Fruit fly (Drosophila melanogaster) whole organism, embryonic: ENCODE data around the gene mbt.

Experiments
- Atf6 ChIP-seq: fragments of 200-800 bp; sonication (Bioruptor generic); IDR thresholded peaks from 2 replicates; pipeline ENCODE4 v1.3.6; 2022; ENCODE audit warnings: missing biosample characterization, missing genetic modification characterization
- CG10267 ChIP-seq: fragments of 200-800 bp; sonication (Bioruptor generic); optimal IDR thresholded peaks from 2 replicates; lab custom pipeline; 2018; ENCODE audit warnings: missing biosample characterization, mild to moderate bottlenecking, missing genetic modification characterization, moderate library complexity
- CG10274 ChIP-seq: fragments of 200-800 bp; sonication (Bioruptor generic); optimal IDR thresholded peaks from 3 replicates; lab custom pipeline; 2017; ENCODE audit warnings: missing biosample characterization, mild to moderate bottlenecking, missing genetic modification characterization
- CG11560 ChIP-seq: fragments of 200-800 bp; sonication (Bioruptor generic); IDR thresholded peaks from 3 replicates; pipeline ENCODE4 v1.3.6; 2022; ENCODE audit warnings: missing biosample characterization, missing genetic modification characterization
- CG11696 ChIP-seq: fragments of 200-800 bp; sonication (Bioruptor generic); IDR thresholded peaks from 2 replicates; pipeline ENCODE4 v1.3.6; 2022; ENCODE audit warnings: missing biosample characterization, missing genetic modification characterization
- CG13123 ChIP-seq: fragments of 200-800 bp; sonication (Bioruptor generic); optimal IDR thresholded peaks from 2 replicates; lab custom pipeline; 2016; ENCODE audit warnings: missing biosample characterization, missing genetic modification characterization
- CG13424 ChIP-seq: fragments of 200-800 bp; sonication (Bioruptor generic); optimal IDR thresholded peaks from 2 replicates; lab custom pipeline; 2019; ENCODE audit warnings: missing biosample characterization, mild to moderate bottlenecking, missing genetic modification characterization, moderate library complexity
- CG15269 ChIP-seq: fragments of 200-800 bp; sonication (Bioruptor generic); optimal IDR thresholded peaks from 2 replicates; lab custom pipeline; 2018; ENCODE audit warnings: missing biosample characterization, mild to moderate bottlenecking, missing genetic modification characterization, moderate library complexity
- CG17385 ChIP-seq: fragments of 200-800 bp; sonication (Bioruptor generic); optimal IDR thresholded peaks from 3 replicates; lab custom pipeline; 2018; ENCODE audit warnings: missing biosample characterization, mild to moderate bottlenecking, missing genetic modification characterization
- CG2889 ChIP-seq: fragments of 200-800 bp; sonication (Bioruptor generic); IDR thresholded peaks from 3 replicates; pipeline ENCODE4 v1.3.6; 2022; ENCODE audit warnings: missing biosample characterization, missing genetic modification characterization
- CG30403 ChIP-seq: fragments of 200-800 bp; sonication (Bioruptor generic); optimal IDR thresholded peaks from 3 replicates; lab custom pipeline; 2016; ENCODE audit warnings: missing biosample characterization, missing genetic modification characterization
- CG31365 ChIP-seq: fragments of 200-800 bp; sonication (Bioruptor generic); optimal IDR thresholded peaks from 2 replicates; lab custom pipeline; 2018; ENCODE audit warnings: missing biosample characterization, mild to moderate bottlenecking, missing genetic modification characterization
- CG32532 ChIP-seq: fragments of 200-800 bp; sonication (Bioruptor generic); IDR thresholded peaks from 2 replicates; pipeline ENCODE4 v1.3.6; 2022; ENCODE audit warnings: missing biosample characterization, missing genetic modification characterization
- CG4328 ChIP-seq: fragments of 200-800 bp; sonication (Bioruptor generic); optimal IDR thresholded peaks from 3 replicates; lab custom pipeline; 2017; ENCODE audit warnings: missing biosample characterization, missing genetic modification reagents, missing genetic modification characterization
- CG4707 ChIP-seq: fragments of 200-800 bp; sonication (Bioruptor generic); optimal IDR thresholded peaks from 2 replicates; lab custom pipeline; 2018; ENCODE audit warnings: missing biosample characterization, mild to moderate bottlenecking, missing genetic modification characterization, moderate library complexity
- CG4730 ChIP-seq: fragments of 200-800 bp; sonication (Bioruptor generic); IDR thresholded peaks from 2 replicates; pipeline ENCODE4 v1.3.6; 2022; ENCODE audit warnings: missing biosample characterization, missing genetic modification characterization
- CG4854 ChIP-seq: fragments of 200-800 bp; sonication (Bioruptor generic); optimal IDR thresholded peaks from 2 replicates; lab custom pipeline; 2016; ENCODE audit warnings: missing biosample characterization, missing genetic modification characterization, inconsistent platforms
- CG6272 ChIP-seq: fragments of 200-800 bp; sonication (Bioruptor generic); IDR thresholded peaks from 2 replicates; pipeline ENCODE4 v1.3.6; 2022; ENCODE audit warnings: missing biosample characterization, missing genetic modification characterization
- CG8765 ChIP-seq: fragments of 200-800 bp; sonication (Bioruptor generic); IDR thresholded peaks from 2 replicates; pipeline ENCODE4 v1.3.6; 2022; ENCODE audit warnings: missing biosample characterization, missing genetic modification characterization
- D ChIP-seq, 2 experiments: fragments of 200-800 bp in 1 of 2; fragments of >200 bp in 1 of 2; sonication (Bioruptor generic) in 1 of 2; optimal IDR thresholded peaks; 2 replicates in 1 of 2; 3 replicates in 1 of 2; lab custom pipeline; 2017; ENCODE audit warnings: mild to moderate bottlenecking in 1 of 2, missing biosample characterization in 1 of 2, missing genetic modification characterization in 1 of 2, missing genetic modification reagents in 1 of 2
- Dip3 ChIP-seq: fragments of 200-800 bp; sonication (Bioruptor generic); optimal IDR thresholded peaks from 3 replicates; lab custom pipeline; 2016; ENCODE audit warnings: missing biosample characterization, missing genetic modification characterization
- Dp ChIP-seq: fragments of 200-800 bp; sonication (Bioruptor generic); optimal IDR thresholded peaks from 2 replicates; lab custom pipeline; 2018; ENCODE audit warnings: missing biosample characterization, mild to moderate bottlenecking, missing genetic modification characterization, moderate library complexity
- Dref ChIP-seq: fragments of 200-800 bp; sonication (Bioruptor generic); IDR thresholded peaks from 2 replicates; pipeline ENCODE4 v1.3.6; 2022; ENCODE audit warnings: missing biosample characterization, missing genetic modification characterization
- Eip74EF ChIP-seq, 2 experiments: fragments of 200-800 bp in 1 of 2; fragments of >200 bp in 1 of 2; sonication (Bioruptor generic) in 1 of 2; optimal IDR thresholded peaks; 2 replicates each; lab custom pipeline; 2017 to 2019; ENCODE audit warnings: missing biosample characterization in 2 of 2, missing genetic modification characterization in 2 of 2, mild to moderate bottlenecking in 1 of 2, moderate library complexity in 1 of 2
- Elba2 ChIP-seq: fragments of 200-800 bp; sonication (Bioruptor generic); optimal IDR thresholded peaks from 3 replicates; lab custom pipeline; 2016; ENCODE audit warnings: missing biosample characterization, missing genetic modification characterization
- Fer1 ChIP-seq: fragments of 200-800 bp; sonication (Bioruptor generic); optimal IDR thresholded peaks from 2 replicates; lab custom pipeline; 2017; ENCODE audit warnings: missing biosample characterization, mild to moderate bottlenecking, missing genetic modification characterization
- HHEX ChIP-seq: fragments of 200-800 bp; sonication (Bioruptor generic); optimal IDR thresholded peaks from 3 replicates; lab custom pipeline; 2017; ENCODE audit warnings: missing biosample characterization, mild to moderate bottlenecking, missing genetic modification characterization, missing genetic modification reagents
- MESR4 ChIP-seq: fragments of 200-800 bp; sonication (Bioruptor generic); optimal IDR thresholded peaks from 2 replicates; lab custom pipeline; 2018; ENCODE audit warnings: missing biosample characterization, mild to moderate bottlenecking, missing genetic modification characterization, moderate library complexity
- Myb ChIP-seq: fragments of 200-800 bp; sonication (Bioruptor generic); optimal IDR thresholded peaks from 2 replicates; lab custom pipeline; 2016; ENCODE audit warnings: missing biosample characterization, missing genetic modification characterization
- NC2α ChIP-seq: fragments of 200-800 bp; sonication (Bioruptor generic); optimal IDR thresholded peaks from 2 replicates; lab custom pipeline; 2016; ENCODE audit warnings: missing biosample characterization, missing genetic modification characterization
- NfI ChIP-seq: fragments of 200-800 bp; sonication (Bioruptor generic); optimal IDR thresholded peaks from 3 replicates; lab custom pipeline; 2018; ENCODE audit warnings: missing biosample characterization, mild to moderate bottlenecking, missing genetic modification characterization, moderate library complexity
- Trl ChIP-seq, 3 experiments: fragments of >200 bp in 2 of 3; fragments of 200-800 bp in 1 of 3; sonication (Bioruptor generic) in 1 of 3; optimal IDR thresholded peaks; 2 replicates in 1 of 3; 3 replicates in 2 of 3; lab custom pipeline; 2016 to 2017; ENCODE audit warnings: missing biosample characterization in 1 of 3, missing genetic modification characterization in 1 of 3
- ato ChIP-seq: fragments of 200-800 bp; sonication (Bioruptor generic); IDR thresholded peaks from 2 replicates; pipeline ENCODE4 v1.3.6; 2022; ENCODE audit warnings: missing biosample characterization, missing genetic modification characterization; ENCODE audit not compliant: partially characterized antibody
- crc ChIP-seq: fragments of 200-800 bp; sonication (Bioruptor generic); optimal IDR thresholded peaks from 2 replicates; lab custom pipeline; 2016; ENCODE audit warnings: missing biosample characterization, missing genetic modification characterization
- exex ChIP-seq: fragments of 200-800 bp; sonication (Bioruptor generic); optimal IDR thresholded peaks from 4 replicates; lab custom pipeline; 2018; ENCODE audit warnings: missing biosample characterization, mild to moderate bottlenecking, missing genetic modification characterization, moderate library complexity
- gem ChIP-seq: fragments of 200-800 bp; sonication (Bioruptor generic); optimal IDR thresholded peaks from 2 replicates; lab custom pipeline; 2019; ENCODE audit warnings: missing biosample characterization, mild to moderate bottlenecking, missing genetic modification characterization, moderate library complexity
- ind ChIP-seq: fragments of 200-800 bp; sonication (Bioruptor generic); optimal IDR thresholded peaks from 3 replicates; lab custom pipeline; 2016; ENCODE audit warnings: missing biosample characterization, missing genetic modification characterization
- lilli ChIP-seq: fragments of 200-800 bp; sonication (Bioruptor generic); optimal IDR thresholded peaks from 3 replicates; lab custom pipeline; 2016; ENCODE audit warnings: missing biosample characterization, missing genetic modification characterization
- lmd ChIP-seq: fragments of 200-800 bp; sonication (Bioruptor generic); IDR thresholded peaks from 2 replicates; pipeline ENCODE4 v1.3.6; 2022; ENCODE audit warnings: missing biosample characterization, missing genetic modification characterization
- nom ChIP-seq: fragments of 200-800 bp; sonication (Bioruptor generic); optimal IDR thresholded peaks from 2 replicates; lab custom pipeline; 2017; ENCODE audit warnings: missing biosample characterization, missing genetic modification characterization, mild to moderate bottlenecking, moderate library complexity, missing genetic modification reagents
- pb ChIP-seq: fragments of 200-800 bp; sonication (Bioruptor generic); optimal IDR thresholded peaks from 3 replicates; lab custom pipeline; 2016; ENCODE audit warnings: missing biosample characterization, missing genetic modification characterization
- peb ChIP-seq: fragments of 200-800 bp; sonication (Bioruptor generic); IDR thresholded peaks from 2 replicates; pipeline ENCODE4 v1.3.6; 2022; ENCODE audit warnings: missing biosample characterization, missing genetic modification characterization
- pzg ChIP-seq: fragments of 200-800 bp; sonication (Bioruptor generic); optimal IDR thresholded peaks from 3 replicates; lab custom pipeline; 2018; ENCODE audit warnings: missing biosample characterization, mild to moderate bottlenecking, missing genetic modification characterization, moderate library complexity
- sima ChIP-seq: fragments of 200-800 bp; sonication (Bioruptor generic); optimal IDR thresholded peaks from 2 replicates; lab custom pipeline; 2016; ENCODE audit warnings: missing biosample characterization, missing genetic modification characterization
- slbo ChIP-seq: fragments of 200-800 bp; sonication (Bioruptor generic); IDR thresholded peaks from 2 replicates; pipeline ENCODE4 v1.3.6; 2022; ENCODE audit warnings: missing biosample characterization, missing genetic modification characterization
- toy ChIP-seq: fragments of 200-800 bp; sonication (Bioruptor generic); IDR thresholded peaks from 2 replicates; pipeline ENCODE4 v1.3.6; 2022; ENCODE audit warnings: missing biosample characterization, missing genetic modification characterization
- tup ChIP-seq: fragments of 200-800 bp; sonication (Bioruptor generic); optimal IDR thresholded peaks from 2 replicates; lab custom pipeline; 2016; ENCODE audit warnings: missing biosample characterization, mild to moderate bottlenecking, missing genetic modification characterization, moderate library complexity
- unpg ChIP-seq: fragments of 200-800 bp; sonication (Bioruptor generic); optimal IDR thresholded peaks from 3 replicates; lab custom pipeline; 2018; ENCODE audit warnings: missing biosample characterization, mild to moderate bottlenecking, missing genetic modification characterization, moderate library complexity
- wek ChIP-seq: fragments of 200-800 bp; sonication (Bioruptor generic); optimal IDR thresholded peaks from 3 replicates; lab custom pipeline; 2018; ENCODE audit warnings: missing biosample characterization, mild to moderate bottlenecking, missing genetic modification characterization, moderate library complexity

Gene mbt

DNA sequence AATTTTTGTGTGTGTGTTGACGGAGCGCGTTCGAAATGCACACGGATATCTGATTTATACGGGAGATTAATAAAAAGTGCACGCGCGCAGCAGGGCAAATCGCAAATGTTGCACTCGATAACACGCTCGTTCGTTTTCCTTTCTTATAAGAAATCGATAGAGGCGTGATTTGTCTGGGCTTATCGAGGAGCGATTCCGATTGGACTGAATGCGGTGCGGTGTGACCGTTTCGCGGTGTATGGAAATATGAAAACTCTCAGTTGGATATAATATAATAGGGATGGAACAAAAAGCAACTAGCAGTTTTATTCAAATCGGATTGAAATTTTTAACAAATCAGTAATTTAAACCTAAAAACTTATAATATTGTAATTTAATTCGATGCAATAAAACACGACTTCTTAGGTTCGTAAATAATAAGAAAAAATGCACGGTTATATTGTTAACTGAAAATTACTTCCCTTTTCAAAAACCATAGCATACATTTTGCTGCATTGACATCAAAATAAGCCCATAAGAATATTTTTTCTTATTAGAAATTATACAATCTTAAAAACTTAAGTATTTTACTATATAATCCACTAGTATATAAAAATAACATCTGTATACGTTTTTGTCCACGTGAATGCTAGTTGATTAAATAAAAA, 23.3 kb upstream of the mbt start, which contains the start of gene CanA-14F (continued):
- no peak for TF ChIP-seq Trl (optimal IDR thresholded peaks at IDR 0.05; lab: Kevin White, UChicago)
- no peak for TF ChIP-seq Trl (GFP tag; optimal IDR thresholded peaks at IDR 0.05; lab: Kevin White, UChicago)
- TF ChIP-seq CG10267 (tag; lab: Kevin White, UChicago), result no peak
- no peak for TF ChIP-seq lilli
- peak; percentile 27; the same call in 1 of the 2 replicates for TF ChIP-seq slbo (GFP tag; lab: Robert Waterston, UW)
- TF ChIP-seq Atf6, result no peak
- TF ChIP-seq D (optimal IDR thresholded peaks at IDR 0.05; lab: Kevin White, UChicago), result no peak
- TF ChIP-seq D (GFP tag; optimal IDR thresholded peaks at IDR 0.05; lab: Kevin White, UChicago), result no peak
- TF ChIP-seq CG10274 (GFP tag; lab: Kevin White, UChicago), result no peak
- TF ChIP-seq sima (GFP tag; lab: Kevin White, UChicago), result no peak
- TF ChIP-seq Myb (GFP tag; lab: Kevin White, UChicago), result peak; percentile 66
- TF ChIP-seq CG11696 (GFP tag; lab: Robert Waterston, UW), result no peak
- no peak for TF ChIP-seq CG8765 (GFP tag; lab: Robert Waterston, UW)
- no peak for TF ChIP-seq Fer1 (GFP tag; lab: Kevin White, UChicago)
- no peak for TF ChIP-seq CG13424 (tag; lab: Kevin White, UChicago)
- TF ChIP-seq ato (GFP tag; lab: Robert Waterston, UW), result peak; percentile 64; the same call in 1 of the 2 replicates
- no peak for TF ChIP-seq Eip74EF (GFP tag; optimal IDR thresholded peaks at IDR 0.05; lab: Kevin White, UChicago)
- no peak for TF ChIP-seq wek
- TF ChIP-seq CG15269 (tag; lab: Kevin White, UChicago), result no peak
- no peak for TF ChIP-seq toy (GFP tag; lab: Robert Waterston, UW)
- no peak for TF ChIP-seq exex
- peak; percentile 24; the same call in 1 of the 2 replicates for TF ChIP-seq CG32532 (GFP tag; lab: Robert Waterston, UW)
- TF ChIP-seq NfI (GFP tag; lab: Kevin White, UChicago), result no peak
- TF ChIP-seq peb (GFP tag; lab: Robert Waterston, UW), result no peak
- TF ChIP-seq Dp (GFP tag; lab: Kevin White, UChicago), result peak; percentile 21
- no peak for TF ChIP-seq HHEX (GFP tag; lab: Kevin White, UChicago)
- TF ChIP-seq CG4328 (GFP tag; lab: Kevin White, UChicago), result no peak
- no peak for TF ChIP-seq CG4730 (GFP tag; lab: Robert Waterston, UW)
- no peak for TF ChIP-seq CG17385 (GFP tag; lab: Kevin White, UChicago)
- peak; percentile 23 for TF ChIP-seq CG30403
- no peak for TF ChIP-seq tup (GFP tag; lab: Kevin White, UChicago)
- TF ChIP-seq CG6272 (GFP tag; lab: Robert Waterston, UW), result no peak
- peak; percentile 70; the same call in 2 of the 3 replicates for TF ChIP-seq CG11560 (tag; lab: Robert Waterston, UW)
- TF ChIP-seq MESR4 (GFP tag; lab: Kevin White, UChicago), result peak; percentile 47
- no peak for TF ChIP-seq CG4854 (GFP tag; lab: Kevin White, UChicago)
- TF ChIP-seq unpg (GFP tag; lab: Kevin White, UChicago), result no peak
- no peak for TF ChIP-seq CG31365 (tag; lab: Kevin White, UChicago)
- TF ChIP-seq pzg (GFP tag; lab: Kevin White, UChicago), result peak; percentile 53
- TF ChIP-seq CG4707 (GFP tag; lab: Kevin White, UChicago), result no peak
- no peak for TF ChIP-seq CG2889
- no peak for TF ChIP-seq lmd (GFP tag; lab: Robert Waterston, UW)
- no peak for TF ChIP-seq crc
- TF ChIP-seq gem, result peak; percentile 19
- no peak for TF ChIP-seq CG13123 (GFP tag; lab: Kevin White, UChicago)
- no peak for TF ChIP-seq nom
- no peak for TF ChIP-seq Dip3 (GFP tag; lab: Kevin White, UChicago)
- TF ChIP-seq Dref (GFP tag; lab: Robert Waterston, UW), result peak; percentile 78
- no peak for TF ChIP-seq NC2α (GFP tag; lab: Kevin White, UChicago)
- TF ChIP-seq pb (GFP tag; lab: Kevin White, UChicago), result no peak
- no peak for TF ChIP-seq Elba2 (GFP tag; lab: Kevin White, UChicago)
- no peak for TF ChIP-seq ind (GFP tag; lab: Kevin White, UChicago)
